Worm (Caenorhabditis elegans): ENCODE measurements around the gene H12D21.11.

The H12D21.11 gene

ce11 chrV:14943774-14944173 lies 28.1 kb downstream of the H12D21.11 start:
- TF ChIP-seq aptf-2 (GFP tag; conservative IDR thresholded peaks at IDR 0.05) (no peak), mxl-1 (tag; optimal IDR thresholded peaks at IDR 0.05) (no peak), ztf-28 (GFP tag; IDR thresholded peaks at IDR 0.05) (no peak), Y56A3A.18 (GFP tag; IDR thresholded peaks at IDR 0.05) (no peak), nhr-27 (tag; optimal IDR thresholded peaks at IDR 0.05) (no peak), lin-26 (GFP tag; IDR thresholded peaks at IDR 0.05) (no peak), ztf-26 (tag; optimal IDR thresholded peaks at IDR 0.05) (no peak), unc-62 (GFP tag; optimal IDR thresholded peaks at IDR 0.05) (no peak), lin-35 (GFP tag; optimal IDR thresholded peaks at IDR 0.05) (no peak), egrh-3 (GFP tag; IDR thresholded peaks at IDR 0.05) (no peak), efl-1 (GFP tag; optimal IDR thresholded peaks at IDR 0.05) (no peak), B0019.2 (GFP tag; conservative IDR thresholded peaks at IDR 0.05) (no peak), ceh-100 (GFP tag; IDR thresholded peaks at IDR 0.05) (no peak)

ce11 chrV:14945124-14945523 lies 29.4 kb downstream of the H12D21.11 start:
- TF ChIP-seq Y95B8A.8 (GFP tag; IDR thresholded peaks at IDR 0.05), result no peak
- TF ChIP-seq ceh-27 (GFP tag; optimal IDR thresholded peaks at IDR 0.05), result no peak
- no peak for TF ChIP-seq T07F8.4 (tag; optimal IDR thresholded peaks at IDR 0.05)
- no peak for TF ChIP-seq hlh-26 (GFP tag; conservative IDR thresholded peaks at IDR 0.05)
- no peak for TF ChIP-seq athp-1 (tag; optimal IDR thresholded peaks at IDR 0.05)
- no peak for TF ChIP-seq sea-2 (GFP tag; IDR thresholded peaks at IDR 0.05)
- TF ChIP-seq hmg-1.2 (GFP tag; IDR thresholded peaks at IDR 0.05), result no peak
- no peak for TF ChIP-seq dox-1 (GFP tag; IDR thresholded peaks at IDR 0.05)
- TF ChIP-seq nfya-2 (GFP tag; IDR thresholded peaks at IDR 0.05), result no peak
- no peak for TF ChIP-seq nhr-80 (tag; optimal IDR thresholded peaks at IDR 0.05)
- TF ChIP-seq repo-1 (tag; optimal IDR thresholded peaks at IDR 0.05), result no peak
- no peak for TF ChIP-seq xnd-1 (tag; optimal IDR thresholded peaks at IDR 0.05)
- no peak for TF ChIP-seq ceh-100 (GFP tag; IDR thresholded peaks at IDR 0.05)
- TF ChIP-seq die-1 (tag; optimal IDR thresholded peaks at IDR 0.05), result no peak

- TF ChIP-seq mes-4 (tag; optimal IDR thresholded peaks at IDR 0.05), result no peak
- TF ChIP-seq bed-2 (GFP tag; IDR thresholded peaks at IDR 0.05), result no peak
- TF ChIP-seq attf-6 (GFP tag; IDR thresholded peaks at IDR 0.05), result no peak
Measured at ce11 chrV:14945697-14946096, 30.0 kb downstream of the H12D21.11 start, which contains the start of gene C30G7.3. C30G7.3 (minus strand) TSS chrV:14945704.

- no peak for TF ChIP-seq C17E4.6 (GFP tag; IDR thresholded peaks at IDR 0.05)
- TF ChIP-seq ztf-26 (tag; optimal IDR thresholded peaks at IDR 0.05), result no peak
- no peak for TF ChIP-seq ztf-18 (tag; optimal IDR thresholded peaks at IDR 0.05)
- TF ChIP-seq unc-130 (GFP tag; optimal IDR thresholded peaks at IDR 0.05), result no peak
- TF ChIP-seq nfya-2 (GFP tag; IDR thresholded peaks at IDR 0.05), result no peak
- TF ChIP-seq C06A6.2 (GFP tag; conservative IDR thresholded peaks at IDR 0.05), result no peak
- no peak for TF ChIP-seq rec-8 (tag; optimal IDR thresholded peaks at IDR 0.05)
- TF ChIP-seq nhr-120 (GFP tag; IDR thresholded peaks at IDR 0.05), result no peak
- TF ChIP-seq F22D6.2 (tag; optimal IDR thresholded peaks at IDR 0.05), result no peak
- no peak for TF ChIP-seq snpc-1.3 (tag; optimal IDR thresholded peaks at IDR 0.05; ENCODE audit: insufficient read depth)
- TF ChIP-seq hmg-1.2 (GFP tag; IDR thresholded peaks at IDR 0.05), result no peak
- TF ChIP-seq F23B12.7 (tag; optimal IDR thresholded peaks at IDR 0.05; ENCODE audit: insufficient read depth), result no peak
- TF ChIP-seq lin-54 (GFP tag; optimal IDR thresholded peaks at IDR 0.05), result no peak
- TF ChIP-seq ets-4 (GFP tag; optimal IDR thresholded peaks at IDR 0.05), result no peak
- TF ChIP-seq F57A8.1 (GFP tag; optimal IDR thresholded peaks at IDR 0.05), result no peak
- TF ChIP-seq ceh-91 (GFP tag; IDR thresholded peaks at IDR 0.05), result no peak
Measured at ce11 chrV:14947022-14947421, 31.3 kb downstream of the H12D21.11 start, which contains the start of gene C30G7.4. C30G7.4 (minus strand) TSS chrV:14947122.
